Worm (Caenorhabditis elegans) whole organism, L4 larva: Measurements from ENCODE around the gene mex-5.

Experiments
- R02D3.7 ChIP-seq: fragments of 150-350 bp; sonication (generic microtip); optimal IDR thresholded peaks from 3 replicates; lab custom pipeline; 2014; ENCODE audit warnings: missing biosample characterization, missing genetic modification characterization
- Y105C5A.15 ChIP-seq: fragments of 200-800 bp; sonication (Bioruptor generic); IDR thresholded peaks from 2 replicates; pipeline ENCODE4 v1.3.6; 2022; ENCODE audit warnings: missing genetic modification characterization, missing compliant biosample characterization
- Y75B8A.6 ChIP-seq: fragments of 200-800 bp; sonication (Bioruptor generic); IDR thresholded peaks from 2 replicates; pipeline ENCODE4 v1.3.6; 2022; ENCODE audit warnings: missing genetic modification reagents, missing genetic modification characterization, missing compliant biosample characterization
- ZK337.2 ChIP-seq: fragments of 200-800 bp; sonication (Bioruptor generic); IDR thresholded peaks from 2 replicates; pipeline ENCODE4 v1.3.6; 2022; ENCODE audit warnings: missing genetic modification reagents, missing genetic modification characterization, missing compliant biosample characterization
- aha-1 ChIP-seq: fragments of 150-350 bp; peaks from one replicate; lab custom pipeline; 2014; ENCODE audit warnings: missing biosample characterization, missing genetic modification characterization
- attf-4 ChIP-seq: sonication (generic microtip); optimal IDR thresholded peaks from 3 replicates; lab custom pipeline; 2017; ENCODE audit warnings: missing biosample characterization, missing genetic modification characterization
- ceh-44 ChIP-seq: fragments of 200-800 bp; sonication (Bioruptor generic); IDR thresholded peaks from 2 replicates; pipeline ENCODE4 v1.3.6; 2022; ENCODE audit warnings: missing genetic modification reagents, missing genetic modification characterization, missing compliant biosample characterization
- ceh-62 ChIP-seq: sonication (generic microtip); optimal IDR thresholded peaks from 2 replicates; lab custom pipeline; 2017; ENCODE audit warnings: missing biosample characterization, missing genetic modification characterization
- ceh-82 ChIP-seq: sonication (generic microtip); optimal IDR thresholded peaks from 2 replicates; lab custom pipeline; 2017; ENCODE audit warnings: missing biosample characterization, missing genetic modification characterization
- ces-1 ChIP-seq: fragments of 150-350 bp; sonication (generic microtip); optimal IDR thresholded peaks from 4 replicates; lab custom pipeline; 2014; ENCODE audit warnings: missing biosample characterization, missing genetic modification reagents, missing genetic modification characterization
- daf-8 ChIP-seq: fragments of 200-800 bp; sonication (Bioruptor generic); IDR thresholded peaks from 2 replicates; pipeline ENCODE4 v1.3.6; 2022; ENCODE audit warnings: missing genetic modification characterization, missing compliant biosample characterization
- dmd-8 ChIP-seq: fragments of 200-800 bp; sonication (Bioruptor generic); IDR thresholded peaks from 2 replicates; pipeline ENCODE4 v1.3.6; 2022; ENCODE audit warnings: missing genetic modification characterization, missing compliant biosample characterization
- dmd-9 ChIP-seq: fragments of 200-800 bp; sonication (Bioruptor generic); IDR thresholded peaks from 2 replicates; pipeline ENCODE4 v1.3.6; 2022; ENCODE audit warnings: missing genetic modification reagents, missing genetic modification characterization, missing compliant biosample characterization
- dve-1 ChIP-seq: sonication (generic microtip); optimal IDR thresholded peaks from 2 replicates; lab custom pipeline; 2017; ENCODE audit warnings: antibody characterized with exemption, mild to moderate bottlenecking, missing genetic modification characterization, missing compliant biosample characterization; ENCODE audit not compliant: insufficient read depth
- egl-27 ChIP-seq: sonication (generic microtip); optimal IDR thresholded peaks from 3 replicates; lab custom pipeline; 2017; ENCODE audit warnings: missing biosample characterization, missing genetic modification reagents, missing genetic modification characterization
- fkh-10 ChIP-seq: fragments of 150-350 bp; optimal IDR thresholded peaks from 2 replicates; lab custom pipeline; 2014; ENCODE audit warnings: missing biosample characterization, missing genetic modification reagents, missing genetic modification characterization
- hlh-30 ChIP-seq: sonication (generic microtip); optimal IDR thresholded peaks from 2 replicates; lab custom pipeline; 2017; ENCODE audit warnings: antibody characterized with exemption, mild to moderate bottlenecking, missing genetic modification characterization, missing compliant biosample characterization; ENCODE audit not compliant: insufficient read depth
- jun-1 ChIP-seq: fragments of 150-350 bp; optimal IDR thresholded peaks from 2 replicates; lab custom pipeline; 2014; ENCODE audit warnings: missing biosample characterization, missing genetic modification reagents, missing genetic modification characterization
- lin-1 ChIP-seq: fragments of 200-800 bp; sonication (Bioruptor generic); IDR thresholded peaks from 2 replicates; pipeline ENCODE4 v1.3.6; 2022; ENCODE audit warnings: missing genetic modification reagents, missing genetic modification characterization, missing compliant biosample characterization
- lin-15B ChIP-seq: fragments of 150-350 bp; sonication (generic microtip); optimal IDR thresholded peaks from 3 replicates; lab custom pipeline; 2014; ENCODE audit warnings: missing biosample characterization, missing genetic modification characterization
- lin-29 ChIP-seq: fragments of 200-800 bp; sonication (Bioruptor generic); IDR thresholded peaks from 2 replicates; pipeline ENCODE4 v1.3.6; 2022; ENCODE audit warnings: missing genetic modification reagents, missing genetic modification characterization, missing compliant biosample characterization
- mdl-1 ChIP-seq, 2 experiments: fragments of 150-350 bp in 1 of 2; sonication (generic microtip) in 1 of 2; optimal IDR thresholded peaks; 2 replicates each; lab custom pipeline; 2014 to 2017; ENCODE audit warnings: missing biosample characterization in 2 of 2, missing genetic modification characterization in 2 of 2
- mes-2 ChIP-seq: sonication (generic microtip); optimal IDR thresholded peaks from 2 replicates; lab custom pipeline; 2016; ENCODE audit warnings: missing genotype, mild to moderate bottlenecking, missing genetic modification characterization, missing compliant biosample characterization; ENCODE audit not compliant: poor library complexity, severe bottlenecking
- nhr-111 ChIP-seq: fragments of 200-800 bp; sonication (Bioruptor generic); optimal IDR thresholded peaks from 2 replicates; lab custom pipeline; 2018; ENCODE audit warnings: mild to moderate bottlenecking, missing genetic modification characterization, missing compliant biosample characterization
- nhr-237 ChIP-seq: sonication (generic microtip); optimal IDR thresholded peaks from 2 replicates; lab custom pipeline; 2017; ENCODE audit warnings: missing biosample characterization, missing genetic modification characterization
- nhr-41 ChIP-seq: fragments of 200-800 bp; sonication (Bioruptor generic); IDR thresholded peaks from 2 replicates; pipeline ENCODE4 v1.3.6; 2022; ENCODE audit warnings: missing genetic modification reagents, missing genetic modification characterization, missing compliant biosample characterization
- nhr-48 ChIP-seq: sonication (generic microtip); optimal IDR thresholded peaks from 2 replicates; lab custom pipeline; 2016; ENCODE audit warnings: mild to moderate bottlenecking, missing genetic modification characterization, missing compliant biosample characterization
- nhr-77 ChIP-seq: fragments of 150-350 bp; optimal IDR thresholded peaks from 2 replicates; lab custom pipeline; 2014; ENCODE audit warnings: missing biosample characterization, missing genetic modification characterization
- pha-4 ChIP-seq, 2 experiments: fragments of 150-350 bp in 1 of 2; fragments of 200-800 bp in 1 of 2; sonication (Bioruptor generic) in 1 of 2; IDR thresholded peaks in 1 of 2; optimal IDR thresholded peaks in 1 of 2; 2 replicates each; pipeline versions ENCODE4 v1.3.6 to Lab custom; 2014 to 2022; ENCODE audit warnings: missing genetic modification characterization in 2 of 2, missing genetic modification reagents in 2 of 2, missing biosample characterization in 1 of 2, missing compliant biosample characterization in 1 of 2
- sdz-12 ChIP-seq: fragments of 200-800 bp; sonication (Bioruptor generic); optimal IDR thresholded peaks from 2 replicates; lab custom pipeline; 2018; ENCODE audit warnings: mild to moderate bottlenecking, missing genetic modification characterization, missing compliant biosample characterization
- set-16 ChIP-seq: fragments of 200-800 bp; sonication (Bioruptor generic); IDR thresholded peaks from 2 replicates; pipeline ENCODE4 v1.3.6; 2022; ENCODE audit warnings: missing genetic modification reagents, missing genetic modification characterization, missing compliant biosample characterization
- snpc-4 ChIP-seq: fragments of 150-350 bp; optimal IDR thresholded peaks from 2 replicates; lab custom pipeline; 2014; ENCODE audit warnings: missing biosample characterization, missing genetic modification characterization
- unc-39 ChIP-seq: sonication (generic microtip); optimal IDR thresholded peaks from 2 replicates; lab custom pipeline; 2017; ENCODE audit warnings: missing biosample characterization, missing genetic modification characterization
- vab-7 ChIP-seq: fragments of 200-800 bp; sonication (Bioruptor generic); IDR thresholded peaks from 2 replicates; pipeline ENCODE4 v1.3.6; 2022; ENCODE audit warnings: missing genetic modification reagents, missing genetic modification characterization, missing compliant biosample characterization
- zag-1 ChIP-seq: fragments of 150-350 bp; optimal IDR thresholded peaks from 2 replicates; lab custom pipeline; 2014; ENCODE audit warnings: missing biosample characterization, missing genetic modification characterization
- zfp-3 ChIP-seq: fragments of 200-800 bp; sonication (Bioruptor generic); conservative IDR thresholded peaks from 2 replicates; pipeline ENCODE4 v1.3.6; 2022; ENCODE audit warnings: missing genetic modification reagents, missing genetic modification characterization, missing compliant biosample characterization
- zip-11 ChIP-seq: fragments of 200-800 bp; sonication (Bioruptor generic); IDR thresholded peaks from 2 replicates; pipeline ENCODE4 v1.3.6; 2022; ENCODE audit warnings: missing genetic modification characterization, missing compliant biosample characterization
- zip-2 ChIP-seq: fragments of 150-350 bp; optimal IDR thresholded peaks from 2 replicates; lab custom pipeline; 2014; ENCODE audit warnings: missing biosample characterization, missing genetic modification characterization
- ztf-7 ChIP-seq: fragments of 150-350 bp; optimal IDR thresholded peaks from 2 replicates; lab custom pipeline; 2014; ENCODE audit warnings: missing biosample characterization, missing genetic modification characterization

The mex-5 gene

DNA sequence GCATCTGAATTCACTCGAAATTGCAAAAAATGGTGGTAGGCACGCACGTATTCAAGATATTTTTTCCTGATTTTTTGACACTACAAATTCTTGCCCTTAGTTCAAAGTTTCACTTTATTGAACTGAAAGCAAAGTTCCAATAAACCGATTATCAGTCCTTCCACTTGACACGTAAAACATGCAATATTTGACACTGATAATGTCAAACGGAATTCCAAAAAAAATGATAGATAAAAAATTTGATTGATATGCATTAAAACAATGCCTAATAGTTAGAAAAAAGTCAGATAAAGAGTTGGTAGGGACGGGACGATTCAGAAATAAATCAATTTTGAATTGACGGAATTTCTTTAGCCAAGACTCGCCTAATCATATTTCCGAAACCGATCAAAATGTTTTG, 26.5 kb upstream of the mex-5 start (continued):
- TF ChIP-seq nhr-77 (tag; lab: Kevin White, UChicago) (peak; percentile 91), zfp-3 (no peak), mes-2 (tag; lab: Kevin White, UChicago) (no peak), R02D3.7 (tag; lab: Kevin White, UChicago) (no peak), set-16 (GFP tag; lab: Robert Waterston, UW) (no peak), nhr-237 (tag; lab: Kevin White, UChicago) (no peak), vab-7 (GFP tag; lab: Robert Waterston, UW) (no peak), nhr-48 (tag; lab: Kevin White, UChicago) (peak; percentile 67), Y105C5A.15 (no peak), daf-8 (GFP tag; lab: Robert Waterston, UW) (no peak), jun-1 (no peak), fkh-10 (GFP tag; lab: Kevin White, UChicago) (no peak), dve-1 (tag; lab: Kevin White, UChicago) (peak; percentile 94), egl-27 (tag; lab: Kevin White, UChicago) (no peak), pha-4 (GFP tag; IDR thresholded peaks at IDR 0.05; lab: Robert Waterston, UW) (no peak), pha-4 (tag; optimal IDR thresholded peaks at IDR 0.05; lab: Kevin White, UChicago) (no peak), lin-15B (tag; lab: Kevin White, UChicago) (no peak), hlh-30 (tag; lab: Kevin White, UChicago) (peak; percentile 26), unc-39 (tag; lab: Kevin White, UChicago) (no peak), snpc-4 (tag; lab: Kevin White, UChicago) (no peak), zag-1 (tag; lab: Kevin White, UChicago) (no peak), nhr-41 (GFP tag; lab: Robert Waterston, UW) (no peak), sdz-12 (GFP tag; lab: Kevin White, UChicago) (no peak), nhr-111 (GFP tag; lab: Kevin White, UChicago) (no peak)

DNA sequence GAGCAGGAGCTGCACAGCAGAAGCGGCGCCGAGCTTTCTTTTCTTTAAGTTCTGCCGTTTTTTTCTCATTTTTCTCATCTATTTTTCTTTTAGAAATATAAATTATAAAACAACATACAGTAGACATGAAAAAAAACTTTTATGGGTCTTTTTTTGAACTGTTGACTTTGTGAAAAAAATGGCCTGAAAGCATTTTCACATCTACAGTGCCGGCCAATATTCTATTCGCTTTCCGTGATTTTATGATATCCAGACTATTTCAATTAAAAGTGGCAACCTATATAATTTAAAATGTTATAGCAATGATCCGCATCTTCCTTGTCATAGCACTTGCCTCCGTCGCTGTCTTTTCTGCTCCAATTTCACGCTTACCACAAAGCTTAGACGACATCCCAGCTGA, 25.5 kb upstream of the mex-5 start, which contains the start of gene far-6:
Gene far-6 (plus strand): TSS at position 301 of the 400 bp plus-strand sequence.
- TF ChIP-seq ztf-7 (tag; lab: Kevin White, UChicago) (no peak), ces-1 (GFP tag; lab: Kevin White, UChicago) (no peak), ZK337.2 (no peak), lin-1 (GFP tag; lab: Robert Waterston, UW) (no peak), ceh-44 (GFP tag; lab: Robert Waterston, UW) (no peak), dmd-9 (GFP tag; lab: Robert Waterston, UW) (no peak), ceh-62 (tag; lab: Kevin White, UChicago) (no peak), zip-11 (GFP tag; lab: Robert Waterston, UW) (no peak), R02D3.7 (tag; lab: Kevin White, UChicago) (no peak), zip-2 (tag; lab: Kevin White, UChicago) (no peak), attf-4 (tag; lab: Kevin White, UChicago) (no peak), dmd-8 (GFP tag; lab: Robert Waterston, UW) (no peak), mdl-1 (tag; optimal IDR thresholded peaks at IDR 0.05; lab: Kevin White, UChicago) (no peak), nhr-48 (tag; lab: Kevin White, UChicago) (no peak), Y75B8A.6 (no peak), aha-1 (tag; lab: Kevin White, UChicago) (no peak), ceh-82 (tag; lab: Kevin White, UChicago) (no peak), lin-29 (GFP tag; lab: Robert Waterston, UW) (no peak), mes-2 (tag; lab: Kevin White, UChicago) (no peak)
